Fruit fly (Drosophila melanogaster) whole organism, embryonic: ENCODE results near the gene CG14720.

Experiments used
- Adf1 ChIP-seq: fragments of 200-800 bp; sonication (Bioruptor generic); IDR thresholded peaks from 2 replicates; pipeline ENCODE4 v1.3.6; 2022; ENCODE audit warnings: missing biosample characterization, missing genetic modification characterization
- Antp ChIP-seq: fragments of 200-800 bp; sonication (Bioruptor generic); optimal IDR thresholded peaks from 3 replicates; lab custom pipeline; 2016; ENCODE audit warnings: missing biosample characterization, missing genetic modification characterization
- CG10321 ChIP-seq: fragments of 200-800 bp; sonication (Bioruptor generic); IDR thresholded peaks from 2 replicates; pipeline ENCODE4 v1.3.6; 2022; ENCODE audit warnings: missing biosample characterization, missing genetic modification characterization
- CG10565 ChIP-seq: fragments of 200-800 bp; sonication (Bioruptor generic); optimal IDR thresholded peaks from 3 replicates; lab custom pipeline; 2016; ENCODE audit warnings: missing biosample characterization, mild to moderate bottlenecking, missing genetic modification characterization
- CG10959 ChIP-seq: fragments of 200-800 bp; sonication (Bioruptor generic); IDR thresholded peaks from 2 replicates; pipeline ENCODE4 v1.3.6; 2022; ENCODE audit warnings: missing biosample characterization, missing genetic modification characterization
- CG10979 ChIP-seq: fragments of 200-800 bp; sonication (Bioruptor generic); optimal IDR thresholded peaks from 2 replicates; lab custom pipeline; 2018; ENCODE audit warnings: missing biosample characterization, mild to moderate bottlenecking, missing genetic modification characterization, moderate library complexity
- CG11504 ChIP-seq: fragments of 200-800 bp; sonication (Bioruptor generic); optimal IDR thresholded peaks from 3 replicates; lab custom pipeline; 2019; ENCODE audit warnings: missing biosample characterization, mild to moderate bottlenecking, missing genetic modification characterization, moderate library complexity
- CG14710 ChIP-seq: fragments of 200-800 bp; sonication (Bioruptor generic); optimal IDR thresholded peaks from 3 replicates; lab custom pipeline; 2019; ENCODE audit warnings: missing biosample characterization, mild to moderate bottlenecking, missing genetic modification characterization, moderate library complexity
- CG14860 ChIP-seq: fragments of 200-800 bp; sonication (Bioruptor generic); IDR thresholded peaks from 3 replicates; pipeline ENCODE4 v1.3.6; 2022; ENCODE audit warnings: missing biosample characterization, missing genetic modification characterization; ENCODE audit not compliant: partially characterized antibody
- CG1603 ChIP-seq: fragments of 200-800 bp; sonication (Bioruptor generic); optimal IDR thresholded peaks from 2 replicates; lab custom pipeline; 2019; ENCODE audit warnings: missing biosample characterization, mild to moderate bottlenecking, missing genetic modification characterization, moderate library complexity
- CG16813 ChIP-seq: fragments of 200-800 bp; sonication (Bioruptor generic); IDR thresholded peaks from 3 replicates; pipeline ENCODE4 v1.3.6; 2022; ENCODE audit warnings: missing biosample characterization, missing genetic modification characterization; ENCODE audit not compliant: partially characterized antibody
- CG17186 ChIP-seq: fragments of 200-800 bp; sonication (Bioruptor generic); optimal IDR thresholded peaks from 3 replicates; lab custom pipeline; 2017; ENCODE audit warnings: missing biosample characterization, missing genetic modification reagents, missing genetic modification characterization
- CG17612 ChIP-seq: fragments of 200-800 bp; sonication (Bioruptor generic); IDR thresholded peaks from 2 replicates; pipeline ENCODE4 v1.3.6; 2022; ENCODE audit warnings: missing biosample characterization, missing genetic modification characterization
- CG2199 ChIP-seq: fragments of 200-800 bp; sonication (Bioruptor generic); IDR thresholded peaks from 3 replicates; pipeline ENCODE4 v1.3.6; 2022; ENCODE audit warnings: missing biosample characterization, missing genetic modification characterization
- CG3163 ChIP-seq: fragments of 200-800 bp; sonication (Bioruptor generic); optimal IDR thresholded peaks from 3 replicates; lab custom pipeline; 2016; ENCODE audit warnings: missing biosample characterization, missing genetic modification characterization
- CG34224 ChIP-seq: fragments of 200-800 bp; sonication (Bioruptor generic); IDR thresholded peaks from 3 replicates; pipeline ENCODE4 v1.3.6; 2022; ENCODE audit warnings: missing biosample characterization, missing genetic modification characterization; ENCODE audit not compliant: partially characterized antibody
- CG4617 ChIP-seq: fragments of 200-800 bp; sonication (Bioruptor generic); optimal IDR thresholded peaks from 3 replicates; lab custom pipeline; 2016; ENCODE audit warnings: missing biosample characterization, missing genetic modification characterization, borderline replicate concordance
- CG4707 ChIP-seq: fragments of 200-800 bp; sonication (Bioruptor generic); optimal IDR thresholded peaks from 2 replicates; lab custom pipeline; 2018; ENCODE audit warnings: missing biosample characterization, mild to moderate bottlenecking, missing genetic modification characterization, moderate library complexity
- CG4730 ChIP-seq: fragments of 200-800 bp; sonication (Bioruptor generic); IDR thresholded peaks from 2 replicates; pipeline ENCODE4 v1.3.6; 2022; ENCODE audit warnings: missing biosample characterization, missing genetic modification characterization
- CG7357 ChIP-seq: fragments of 200-800 bp; sonication (Bioruptor generic); IDR thresholded peaks from 3 replicates; pipeline ENCODE4 v1.3.6; 2022; ENCODE audit warnings: missing biosample characterization, missing genetic modification characterization
- CG7745 ChIP-seq: fragments of 200-800 bp; sonication (Bioruptor generic); optimal IDR thresholded peaks from 2 replicates; lab custom pipeline; 2018; ENCODE audit warnings: missing biosample characterization, mild to moderate bottlenecking, missing genetic modification characterization, moderate library complexity
- CG7786 ChIP-seq: fragments of 200-800 bp; sonication (Bioruptor generic); optimal IDR thresholded peaks from 2 replicates; lab custom pipeline; 2016; ENCODE audit warnings: missing biosample characterization, missing genetic modification characterization
- CG7928 ChIP-seq: fragments of 200-800 bp; sonication (Bioruptor generic); optimal IDR thresholded peaks from 2 replicates; lab custom pipeline; 2017; ENCODE audit warnings: missing biosample characterization, mild to moderate bottlenecking, missing genetic modification characterization
- Camta ChIP-seq: fragments of 200-800 bp; sonication (Bioruptor generic); optimal IDR thresholded peaks from 2 replicates; lab custom pipeline; 2016; ENCODE audit warnings: missing biosample characterization, missing genetic modification characterization
- Dip3 ChIP-seq: fragments of 200-800 bp; sonication (Bioruptor generic); optimal IDR thresholded peaks from 3 replicates; lab custom pipeline; 2016; ENCODE audit warnings: missing biosample characterization, missing genetic modification characterization
- Doc3 ChIP-seq: fragments of 200-800 bp; sonication (Bioruptor generic); IDR thresholded peaks from 3 replicates; pipeline ENCODE4 v1.3.6; 2022; ENCODE audit warnings: missing biosample characterization, missing genetic modification characterization; ENCODE audit not compliant: partially characterized antibody
- Fer2 ChIP-seq: fragments of 200-800 bp; sonication (Bioruptor generic); optimal IDR thresholded peaks from 2 replicates; lab custom pipeline; 2018; ENCODE audit warnings: missing biosample characterization, mild to moderate bottlenecking, missing genetic modification characterization, moderate library complexity
- HLH4C ChIP-seq: fragments of 200-800 bp; sonication (Bioruptor generic); IDR thresholded peaks from 3 replicates; pipeline ENCODE4 v1.3.6; 2022; ENCODE audit warnings: missing biosample characterization, missing genetic modification characterization; ENCODE audit not compliant: partially characterized antibody
- Hmr ChIP-seq: fragments of 200-800 bp; sonication (Bioruptor generic); optimal IDR thresholded peaks from 3 replicates; lab custom pipeline; 2017; ENCODE audit warnings: mild to moderate bottlenecking, missing biosample characterization, missing genetic modification reagents, missing genetic modification characterization
- Hsf ChIP-seq: fragments of 200-800 bp; sonication (Bioruptor generic); optimal IDR thresholded peaks from 3 replicates; lab custom pipeline; 2016; ENCODE audit warnings: missing biosample characterization, missing genetic modification characterization
- Meics ChIP-seq: fragments of 200-800 bp; sonication (Bioruptor generic); optimal IDR thresholded peaks from 2 replicates; lab custom pipeline; 2017; ENCODE audit warnings: missing biosample characterization, mild to moderate bottlenecking, missing genetic modification characterization
- NC2α ChIP-seq: fragments of 200-800 bp; sonication (Bioruptor generic); optimal IDR thresholded peaks from 2 replicates; lab custom pipeline; 2016; ENCODE audit warnings: missing biosample characterization, missing genetic modification characterization
- NC2β ChIP-seq: fragments of 200-800 bp; sonication (Bioruptor generic); optimal IDR thresholded peaks from 2 replicates; lab custom pipeline; 2016; ENCODE audit warnings: missing biosample characterization, missing genetic modification characterization
- Scr ChIP-seq: fragments of 200-800 bp; sonication (Bioruptor generic); IDR thresholded peaks from 2 replicates; pipeline ENCODE4 v1.3.6; 2022; ENCODE audit warnings: missing biosample characterization, missing genetic modification characterization; ENCODE audit not compliant: partially characterized antibody
- abd-A ChIP-seq: fragments of 200-800 bp; sonication (Bioruptor generic); optimal IDR thresholded peaks from 3 replicates; lab custom pipeline; 2019; ENCODE audit warnings: missing biosample characterization, mild to moderate bottlenecking, missing genetic modification characterization, moderate library complexity
- danr ChIP-seq: fragments of 200-800 bp; sonication (Bioruptor generic); IDR thresholded peaks from 2 replicates; pipeline ENCODE4 v1.3.6; 2022; ENCODE audit warnings: missing biosample characterization, missing genetic modification characterization
- dm ChIP-seq: fragments of 200-800 bp; sonication (Bioruptor generic); optimal IDR thresholded peaks from 3 replicates; lab custom pipeline; 2016; ENCODE audit warnings: missing biosample characterization, missing genetic modification characterization
- gsb ChIP-seq: fragments of 200-800 bp; sonication (Bioruptor generic); IDR thresholded peaks from 2 replicates; pipeline ENCODE4 v1.3.6; 2022; ENCODE audit warnings: missing biosample characterization, missing genetic modification characterization
- hbn ChIP-seq: fragments of 200-800 bp; sonication (Bioruptor generic); IDR thresholded peaks from 2 replicates; pipeline ENCODE4 v1.3.6; 2022; ENCODE audit warnings: missing biosample characterization, missing genetic modification characterization; ENCODE audit not compliant: partially characterized antibody
- kni ChIP-seq: fragments of 200-800 bp; sonication (Bioruptor generic); optimal IDR thresholded peaks from 3 replicates; lab custom pipeline; 2017; ENCODE audit warnings: mild to moderate bottlenecking, missing biosample characterization, missing genetic modification reagents, missing genetic modification characterization
- lov ChIP-seq, 2 experiments: fragments of 200-800 bp in 1 of 2; fragments of >200 bp in 1 of 2; sonication (Bioruptor generic) in 1 of 2; IDR thresholded peaks in 1 of 2; optimal IDR thresholded peaks in 1 of 2; 2 replicates in 1 of 2; 3 replicates in 1 of 2; pipeline versions ENCODE4 v1.3.6 to Lab custom; 2017 to 2022; ENCODE audit warnings: missing biosample characterization in 1 of 2, missing genetic modification characterization in 1 of 2
- mld ChIP-seq: fragments of 200-800 bp; sonication (Bioruptor generic); IDR thresholded peaks from 3 replicates; pipeline ENCODE4 v1.3.6; 2022; ENCODE audit warnings: missing biosample characterization, missing genetic modification characterization; ENCODE audit not compliant: partially characterized antibody
- nerfin-2 ChIP-seq: fragments of 200-800 bp; sonication (Bioruptor generic); IDR thresholded peaks from 2 replicates; pipeline ENCODE4 v1.3.6; 2022; ENCODE audit warnings: missing biosample characterization, missing genetic modification characterization; ENCODE audit not compliant: partially characterized antibody
- pan ChIP-seq, 4 experiments: fragments of >200 bp in 3 of 4; fragments of 200-800 bp in 1 of 4; sonication (Bioruptor generic) in 1 of 4; optimal IDR thresholded peaks in 3 of 4; IDR thresholded peaks in 1 of 4; 2 replicates each; pipeline versions ENCODE4 v1.3.6 to Lab custom; 2017 to 2022; ENCODE audit warnings: missing biosample characterization in 2 of 4, missing genetic modification characterization in 2 of 4, mixed read lengths in 1 of 4
- tna ChIP-seq: fragments of 200-800 bp; sonication (Bioruptor generic); IDR thresholded peaks from 2 replicates; pipeline ENCODE4 v1.3.6; 2022; ENCODE audit warnings: missing biosample characterization, missing genetic modification characterization; ENCODE audit not compliant: partially characterized antibody
- vvl ChIP-seq: fragments of 200-800 bp; sonication (Bioruptor generic); IDR thresholded peaks from 2 replicates; pipeline ENCODE4 v1.3.6; 2022; ENCODE audit warnings: missing biosample characterization, missing genetic modification characterization

The CG14720 gene

dm6 chr3R:11749297-11750293 is 38.1 kb downstream of the CG14720 start, which contains the start of gene CG6923 (continued):
- TF ChIP-seq CG11504 (tag; lab: Kevin White, UChicago) (no peak), kni (GFP tag; lab: Kevin White, UChicago) (no peak), CG7786 (GFP tag; lab: Kevin White, UChicago) (no peak), mld (GFP tag; lab: Robert Waterston, UW) (peak; percentile 84; the same call in 2 of the 3 replicates), Adf1 (no peak), CG34224 (peak; percentile 74), CG16813 (peak; percentile 86), CG7745 (tag; lab: Kevin White, UChicago) (no peak), dm (no peak), NC2α (GFP tag; lab: Kevin White, UChicago) (no peak), CG4730 (GFP tag; lab: Robert Waterston, UW) (no peak), CG7928 (GFP tag; lab: Kevin White, UChicago) (no peak), danr (GFP tag; lab: Robert Waterston, UW) (no peak), CG2199 (GFP tag; lab: Robert Waterston, UW) (no peak), lov (optimal IDR thresholded peaks at IDR 0.05; lab: Kevin White, UChicago) (no peak), lov (GFP tag; IDR thresholded peaks at IDR 0.05; lab: Robert Waterston, UW) (no peak), Doc3 (GFP tag; lab: Robert Waterston, UW) (peak; percentile 66), Camta (GFP tag; lab: Kevin White, UChicago) (no peak), CG10321 (no peak), vvl (GFP tag; lab: Robert Waterston, UW) (no peak), HLH4C (GFP tag; lab: Robert Waterston, UW) (peak; percentile 85), CG10565 (no peak), Meics (GFP tag; lab: Kevin White, UChicago) (no peak), Antp (GFP tag; lab: Kevin White, UChicago) (no peak), abd-A (no peak), hbn (GFP tag; lab: Robert Waterston, UW) (peak; percentile 87), CG3163 (GFP tag; lab: Kevin White, UChicago) (no peak), CG17186 (peak; percentile 35), CG4617 (GFP tag; lab: Kevin White, UChicago) (peak; percentile 51), nerfin-2 (GFP tag; lab: Robert Waterston, UW) (peak; percentile 75), tna (GFP tag; lab: Robert Waterston, UW) (peak; percentile 80), CG10959 (GFP tag; lab: Robert Waterston, UW) (no peak), Fer2 (tag; lab: Kevin White, UChicago) (no peak), gsb (GFP tag; lab: Robert Waterston, UW) (no peak), CG7357 (GFP tag; lab: Robert Waterston, UW) (no peak), CG14860 (peak; percentile 79), CG10979 (no peak), Hsf (GFP tag; lab: Kevin White, UChicago) (no peak), Dip3 (no peak), Scr (GFP tag; lab: Robert Waterston, UW) (peak; percentile 87), CG4707 (GFP tag; lab: Kevin White, UChicago) (no peak), NC2β (GFP tag; lab: Kevin White, UChicago) (no peak), CG1603 (tag; lab: Kevin White, UChicago) (peak; percentile 70), Hmr (GFP tag; lab: Kevin White, UChicago) (no peak), pan (optimal IDR thresholded peaks at IDR 0.05; lab: Kevin White, UChicago) (no peak), pan (GFP tag; optimal IDR thresholded peaks at IDR 0.05 in 1 of 2, IDR thresholded peaks at IDR 0.05 in 1 of 2) (no peak), CG14710 (peak; percentile 21), CG17612 (GFP tag; lab: Robert Waterston, UW) (no peak)
